Fruit fly (Drosophila melanogaster) whole organism, embryonic: ENCODE results near the gene Wbp2.

Source experiments
- Adf1 ChIP-seq: fragments of 200-800 bp; sonication (Bioruptor generic); IDR thresholded peaks from 2 replicates; pipeline ENCODE4 v1.3.6; 2022; ENCODE audit warnings: missing biosample characterization, missing genetic modification characterization
- Asciz ChIP-seq: fragments of 200-800 bp; sonication (Bioruptor generic); optimal IDR thresholded peaks from 2 replicates; lab custom pipeline; 2017; ENCODE audit warnings: missing biosample characterization, mild to moderate bottlenecking, missing genetic modification characterization, missing genetic modification reagents
- CG10274 ChIP-seq: fragments of 200-800 bp; sonication (Bioruptor generic); optimal IDR thresholded peaks from 3 replicates; lab custom pipeline; 2017; ENCODE audit warnings: missing biosample characterization, mild to moderate bottlenecking, missing genetic modification characterization
- CG10565 ChIP-seq: fragments of 200-800 bp; sonication (Bioruptor generic); optimal IDR thresholded peaks from 3 replicates; lab custom pipeline; 2016; ENCODE audit warnings: missing biosample characterization, mild to moderate bottlenecking, missing genetic modification characterization
- CG10979 ChIP-seq: fragments of 200-800 bp; sonication (Bioruptor generic); optimal IDR thresholded peaks from 2 replicates; lab custom pipeline; 2018; ENCODE audit warnings: missing biosample characterization, mild to moderate bottlenecking, missing genetic modification characterization, moderate library complexity
- CG11456 ChIP-seq: fragments of 200-800 bp; sonication (Bioruptor generic); IDR thresholded peaks from 3 replicates; pipeline ENCODE4 v1.3.6; 2022; ENCODE audit warnings: missing biosample characterization, missing genetic modification characterization
- CG12299 ChIP-seq: fragments of 200-800 bp; sonication (Bioruptor generic); optimal IDR thresholded peaks from 2 replicates; lab custom pipeline; 2018; ENCODE audit warnings: missing biosample characterization, mild to moderate bottlenecking, missing genetic modification characterization
- CG13624 ChIP-seq: fragments of 200-800 bp; sonication (Bioruptor generic); optimal IDR thresholded peaks from 2 replicates; lab custom pipeline; 2016; ENCODE audit warnings: missing biosample characterization, missing genetic modification characterization
- CG13894 ChIP-seq: fragments of 200-800 bp; sonication (Bioruptor generic); optimal IDR thresholded peaks from 3 replicates; lab custom pipeline; 2018; ENCODE audit warnings: missing biosample characterization, mild to moderate bottlenecking, missing genetic modification characterization, moderate library complexity
- CG14014 ChIP-seq: fragments of 200-800 bp; sonication (Bioruptor generic); IDR thresholded peaks from 2 replicates; pipeline ENCODE4 v1.3.6; 2022; ENCODE audit warnings: missing biosample characterization, missing genetic modification characterization
- CG14050 ChIP-seq: fragments of 200-800 bp; sonication (Bioruptor generic); IDR thresholded peaks from 3 replicates; pipeline ENCODE4 v1.3.6; 2022; ENCODE audit warnings: missing biosample characterization, missing genetic modification characterization
- CG14860 ChIP-seq: fragments of 200-800 bp; sonication (Bioruptor generic); IDR thresholded peaks from 3 replicates; pipeline ENCODE4 v1.3.6; 2022; ENCODE audit warnings: missing biosample characterization, missing genetic modification characterization; ENCODE audit not compliant: partially characterized antibody
- CG16779 ChIP-seq: fragments of 200-800 bp; sonication (Bioruptor generic); IDR thresholded peaks from 2 replicates; pipeline ENCODE4 v1.3.6; 2022; ENCODE audit warnings: missing biosample characterization, missing genetic modification characterization
- CG18619 ChIP-seq: fragments of 200-800 bp; sonication (Bioruptor generic); optimal IDR thresholded peaks from 3 replicates; lab custom pipeline; 2017; ENCODE audit warnings: missing biosample characterization, mild to moderate bottlenecking, missing genetic modification characterization
- CG30020 ChIP-seq: fragments of 200-800 bp; optimal IDR thresholded peaks from 2 replicates; lab custom pipeline; 2019; ENCODE audit warnings: missing biosample characterization, mild to moderate bottlenecking, missing genetic modification characterization, moderate library complexity
- CG42726 ChIP-seq: fragments of 200-800 bp; sonication (Bioruptor generic); IDR thresholded peaks from 2 replicates; pipeline ENCODE4 v1.3.6; 2022; ENCODE audit warnings: missing biosample characterization, missing genetic modification characterization; ENCODE audit not compliant: partially characterized antibody
- CG4282 ChIP-seq: fragments of 200-800 bp; sonication (Bioruptor generic); optimal IDR thresholded peaks from 2 replicates; lab custom pipeline; 2016; ENCODE audit warnings: missing biosample characterization, missing genetic modification characterization
- CG4328 ChIP-seq: fragments of 200-800 bp; sonication (Bioruptor generic); optimal IDR thresholded peaks from 3 replicates; lab custom pipeline; 2017; ENCODE audit warnings: missing biosample characterization, missing genetic modification reagents, missing genetic modification characterization
- CG4730 ChIP-seq: fragments of 200-800 bp; sonication (Bioruptor generic); IDR thresholded peaks from 2 replicates; pipeline ENCODE4 v1.3.6; 2022; ENCODE audit warnings: missing biosample characterization, missing genetic modification characterization
- Dfd ChIP-seq, 2 experiments: fragments of >200 bp; optimal IDR thresholded peaks; 2 replicates each; lab custom pipeline; 2017; ENCODE audit warnings: missing biosample characterization in 2 of 2, missing genetic modification characterization in 2 of 2
- GATAe ChIP-seq: fragments of 200-800 bp; sonication (Bioruptor generic); conservative IDR thresholded peaks from 2 replicates; pipeline ENCODE4 v1.3.6; 2022; ENCODE audit warnings: missing biosample characterization, missing genetic modification characterization
- Lhr ChIP-seq: fragments of 200-800 bp; sonication (Bioruptor generic); optimal IDR thresholded peaks from 3 replicates; lab custom pipeline; 2017; ENCODE audit warnings: mild to moderate bottlenecking, missing biosample characterization, missing genetic modification reagents, missing genetic modification characterization
- Mad ChIP-seq: fragments of 200-800 bp; sonication (Bioruptor generic); optimal IDR thresholded peaks from 2 replicates; lab custom pipeline; 2016; ENCODE audit warnings: missing biosample characterization, missing genetic modification characterization
- NfI ChIP-seq: fragments of 200-800 bp; sonication (Bioruptor generic); optimal IDR thresholded peaks from 3 replicates; lab custom pipeline; 2018; ENCODE audit warnings: missing biosample characterization, mild to moderate bottlenecking, missing genetic modification characterization, moderate library complexity
- Optix ChIP-seq: fragments of 200-800 bp; sonication (Bioruptor generic); IDR thresholded peaks from 3 replicates; pipeline ENCODE4 v1.3.6; 2022; ENCODE audit warnings: missing biosample characterization, missing genetic modification characterization
- Sox102F ChIP-seq: fragments of 200-800 bp; sonication (Bioruptor generic); optimal IDR thresholded peaks from 2 replicates; lab custom pipeline; 2018; ENCODE audit warnings: missing biosample characterization, mild to moderate bottlenecking, missing genetic modification characterization, moderate library complexity
- Spps ChIP-seq: fragments of 200-800 bp; sonication (Bioruptor generic); optimal IDR thresholded peaks from 2 replicates; lab custom pipeline; 2018; ENCODE audit warnings: missing biosample characterization, mild to moderate bottlenecking, missing genetic modification characterization
- cas ChIP-seq: fragments of 200-800 bp; sonication (Bioruptor generic); IDR thresholded peaks from 2 replicates; pipeline ENCODE4 v1.3.6; 2022; ENCODE audit warnings: missing biosample characterization, missing genetic modification characterization
- crol ChIP-seq: fragments of 200-800 bp; sonication (Bioruptor generic); IDR thresholded peaks from 2 replicates; pipeline ENCODE4 v1.3.6; 2022; ENCODE audit warnings: missing biosample characterization, missing genetic modification characterization
- en ChIP-seq: fragments of 200-800 bp; sonication (Bioruptor generic); optimal IDR thresholded peaks from 2 replicates; lab custom pipeline; 2016; ENCODE audit warnings: missing biosample characterization, missing genetic modification characterization
- eyg ChIP-seq: fragments of 200-800 bp; sonication (Bioruptor generic); optimal IDR thresholded peaks from 3 replicates; lab custom pipeline; 2016; ENCODE audit warnings: missing biosample characterization, missing genetic modification characterization
- gce ChIP-seq: fragments of 200-800 bp; sonication (Bioruptor generic); IDR thresholded peaks from 3 replicates; pipeline ENCODE4 v1.3.6; 2022; ENCODE audit warnings: missing biosample characterization, missing genetic modification characterization
- gcm ChIP-seq: fragments of 200-800 bp; sonication (Bioruptor generic); optimal IDR thresholded peaks from 2 replicates; lab custom pipeline; 2019; ENCODE audit warnings: missing biosample characterization, mild to moderate bottlenecking, missing genetic modification characterization, moderate library complexity
- grn ChIP-seq: fragments of 200-800 bp; sonication (Bioruptor generic); optimal IDR thresholded peaks from 3 replicates; lab custom pipeline; 2017; ENCODE audit warnings: missing biosample characterization, missing genetic modification characterization
- h ChIP-seq: fragments of >200 bp; optimal IDR thresholded peaks from 2 replicates; lab custom pipeline; 2017
- insv ChIP-seq, 2 experiments: fragments of 200-800 bp; sonication (Bioruptor generic); optimal IDR thresholded peaks; 3 replicates each; lab custom pipeline; 2016 to 2018; ENCODE audit warnings: missing biosample characterization in 2 of 2, missing genetic modification characterization in 2 of 2
- jumu ChIP-seq: fragments of 200-800 bp; sonication (Bioruptor generic); optimal IDR thresholded peaks from 3 replicates; lab custom pipeline; 2016; ENCODE audit warnings: missing biosample characterization, missing genetic modification characterization
- lab ChIP-seq: fragments of 200-800 bp; sonication (Bioruptor generic); optimal IDR thresholded peaks from 3 replicates; lab custom pipeline; 2017; ENCODE audit warnings: missing biosample characterization, missing genetic modification characterization, mild to moderate bottlenecking, moderate library complexity, missing genetic modification reagents
- row ChIP-seq: fragments of 200-800 bp; sonication (Bioruptor generic); IDR thresholded peaks from 3 replicates; pipeline ENCODE4 v1.3.6; 2022; ENCODE audit warnings: missing biosample characterization, missing genetic modification characterization
- sd ChIP-seq: fragments of 200-800 bp; sonication (Bioruptor generic); optimal IDR thresholded peaks from 3 replicates; lab custom pipeline; 2018; ENCODE audit warnings: missing biosample characterization, mild to moderate bottlenecking, missing genetic modification characterization, moderate library complexity
- sna ChIP-seq: fragments of 200-800 bp; sonication (Bioruptor generic); IDR thresholded peaks from 2 replicates; pipeline ENCODE4 v1.3.6; 2022; ENCODE audit warnings: missing biosample characterization, missing genetic modification characterization; ENCODE audit not compliant: partially characterized antibody
- tx ChIP-seq: fragments of 200-800 bp; sonication (Bioruptor generic); optimal IDR thresholded peaks from 2 replicates; lab custom pipeline; 2016; ENCODE audit warnings: missing biosample characterization, missing genetic modification characterization
- yki ChIP-seq: fragments of >200 bp; optimal IDR thresholded peaks from 3 replicates; lab custom pipeline; 2018

The Wbp2 gene

dm6 chr3L:12843056-12843799 lies 6.7 kb upstream of the Wbp2 start, which contains the start of gene nebu (continued):
- TF ChIP-seq CG13624 (peak; percentile 98), yki (no peak), Asciz (peak; percentile 89), h (lab: Kevin White, UChicago) (no peak), CG10274 (GFP tag; lab: Kevin White, UChicago) (peak; percentile 82), CG10979 (tag; lab: Kevin White, UChicago) (peak; percentile 86), lab (peak; percentile 99), Adf1 (GFP tag; lab: Robert Waterston, UW) (peak; percentile 89), CG11456 (GFP tag; lab: Robert Waterston, UW) (peak; percentile 97), Mad (GFP tag; lab: Kevin White, UChicago) (peak; percentile 90), eyg (GFP tag; lab: Kevin White, UChicago) (peak; percentile 96), gcm (peak; percentile 89), Spps (tag; lab: Kevin White, UChicago) (peak; percentile 69), CG14014 (peak; percentile 98), NfI (GFP tag; lab: Kevin White, UChicago) (peak; percentile 95), cas (peak; percentile 92), en (peak; percentile 90), tx (GFP tag; lab: Kevin White, UChicago) (peak; percentile 96), CG4328 (GFP tag; lab: Kevin White, UChicago) (peak; percentile 84), sna (no peak), CG14050 (GFP tag; lab: Robert Waterston, UW) (peak; percentile 94), CG4730 (GFP tag; lab: Robert Waterston, UW) (no peak; the same call in 1 of the 2 replicates), CG13894 (peak; percentile 98), crol (GFP tag; lab: Robert Waterston, UW) (peak; percentile 61), CG10565 (GFP tag; lab: Kevin White, UChicago) (peak; percentile 83), gce (peak; percentile 92; the same call in 2 of the 3 replicates), CG16779 (GFP tag; lab: Robert Waterston, UW) (peak; percentile 96), row (GFP tag; lab: Robert Waterston, UW) (peak; percentile 98), jumu (peak; percentile 95), Sox102F (GFP tag; lab: Kevin White, UChicago) (peak; percentile 95), CG12299 (tag; lab: Kevin White, UChicago) (peak; percentile 93), CG4282 (GFP tag; lab: Kevin White, UChicago) (peak; percentile 92), sd (tag; lab: Kevin White, UChicago) (peak; percentile 91), CG30020 (tag; lab: Kevin White, UChicago) (peak; percentile 50), CG14860 (no peak), insv (GFP tag; optimal IDR thresholded peaks at IDR 0.05; lab: Kevin White, UChicago) (peak in 1 of 2 experiments; percentile 71), GATAe (GFP tag; lab: Robert Waterston, UW) (peak; percentile 88), Lhr (GFP tag; lab: Kevin White, UChicago) (peak; percentile 59), grn (GFP tag; lab: Kevin White, UChicago) (no peak), Dfd (GFP tag; optimal IDR thresholded peaks at IDR 0.05; lab: Kevin White, UChicago) (peak in 1 of 2 experiments; percentile 76), Optix (no peak), CG42726 (GFP tag; lab: Robert Waterston, UW) (no peak), CG18619 (GFP tag; lab: Kevin White, UChicago) (peak; percentile 96)
